Fruit fly (Drosophila melanogaster): ENCODE data around the gene CG13023.
A peak's percentile ranks its signal among the peaks of the same experiment; 100 is the strongest.

Gene CG13023

dm6 chr3L:16958397-16959080 lies 31.3 kb upstream of the CG13023 start (continued):
- no peak for TF ChIP-seq z (GFP tag; IDR thresholded peaks at IDR 0.05)
- no peak for TF ChIP-seq Sox100B (GFP tag; optimal IDR thresholded peaks at IDR 0.05)
- peak; percentile 72; the same call in 1 of the 3 replicates for TF ChIP-seq sr (GFP tag; IDR thresholded peaks at IDR 0.05)
- no peak for TF ChIP-seq CG14667 (GFP tag; IDR thresholded peaks at IDR 0.05)
- no peak for TF ChIP-seq CG2129 (GFP tag; IDR thresholded peaks at IDR 0.05; ENCODE audit: partially characterized antibody)
- TF ChIP-seq pb (GFP tag; optimal IDR thresholded peaks at IDR 0.05): no peak
- TF ChIP-seq lmd (GFP tag; IDR thresholded peaks at IDR 0.05): no peak
- peak; percentile 45 for TF ChIP-seq BtbVII (GFP tag; optimal IDR thresholded peaks at IDR 0.05)
- peak; percentile 72 for TF ChIP-seq CG34376 (GFP tag; optimal IDR thresholded peaks at IDR 0.05)
- TF ChIP-seq B-H2 (GFP tag; optimal IDR thresholded peaks at IDR 0.05): no peak
- no peak for TF ChIP-seq Sin3A (optimal IDR thresholded peaks at IDR 0.05)
- TF ChIP-seq Usf (GFP tag; optimal IDR thresholded peaks at IDR 0.05): no peak
- TF ChIP-seq chinmo (GFP tag; IDR thresholded peaks at IDR 0.05; ENCODE audit: partially characterized antibody): peak; percentile 71; the same call in 1 of the 4 replicates
- TF ChIP-seq CG15011 (GFP tag; optimal IDR thresholded peaks at IDR 0.05): no peak
- TF ChIP-seq crc (GFP tag; optimal IDR thresholded peaks at IDR 0.05): no peak
- no peak for TF ChIP-seq psq (GFP tag; optimal IDR thresholded peaks at IDR 0.05)
- peak; percentile 92 for TF ChIP-seq CG12769 (tag; optimal IDR thresholded peaks at IDR 0.05)
- TF ChIP-seq CG12236 (GFP tag; optimal IDR thresholded peaks at IDR 0.05): no peak
- TF ChIP-seq CG10543 (GFP tag; optimal IDR thresholded peaks at IDR 0.05): peak; percentile 75
- no peak for TF ChIP-seq Neu2 (GFP tag; optimal IDR thresholded peaks at IDR 0.05; ENCODE audit: borderline replicate concordance)
- TF ChIP-seq so (GFP tag; IDR thresholded peaks at IDR 0.05): no peak
- no peak for TF ChIP-seq TFAM (GFP tag; optimal IDR thresholded peaks at IDR 0.05)
- no peak for TF ChIP-seq ac (GFP tag; optimal IDR thresholded peaks at IDR 0.05)
- no peak for TF ChIP-seq ci (GFP tag; IDR thresholded peaks at IDR 0.05)
- TF ChIP-seq Hr78 (GFP tag; optimal IDR thresholded peaks at IDR 0.05): peak in 1 of 2 experiments; percentile 92
- TF ChIP-seq CG13624 (GFP tag; optimal IDR thresholded peaks at IDR 0.05): peak; percentile 37
- TF ChIP-seq CG13775 (GFP tag; optimal IDR thresholded peaks at IDR 0.05): no peak
- peak; percentile 17 for TF ChIP-seq pros (GFP tag; optimal IDR thresholded peaks at IDR 0.05)
- peak in 1 of 2 experiments; percentile 94 for TF ChIP-seq Pdp1 (GFP tag; optimal IDR thresholded peaks at IDR 0.05)
- TF ChIP-seq CG4360 (GFP tag; IDR thresholded peaks at IDR 0.05): no peak
- TF ChIP-seq bigmax (GFP tag; optimal IDR thresholded peaks at IDR 0.05): no peak
- no peak for TF ChIP-seq otp (GFP tag; IDR thresholded peaks at IDR 0.05)
- TF ChIP-seq Mrtf (GFP tag; IDR thresholded peaks at IDR 0.05): no peak
- TF ChIP-seq CG7357 (GFP tag; IDR thresholded peaks at IDR 0.05): no peak
- no peak for TF ChIP-seq crp (GFP tag; optimal IDR thresholded peaks at IDR 0.05)

- TF ChIP-seq Meics (GFP tag; optimal IDR thresholded peaks at IDR 0.05) (no peak), Tbp (GFP tag; optimal IDR thresholded peaks at IDR 0.05) (no peak), chinmo (GFP tag; IDR thresholded peaks at IDR 0.05; ENCODE audit: partially characterized antibody) (0 out of 4 replicates have a peak, but pooled peaks have one; percentile 1), BEAF-32 (GFP tag; optimal IDR thresholded peaks at IDR 0.05) (no peak), sens (GFP tag) (peak; percentile 70), CTCF (GFP tag; optimal IDR thresholded peaks at IDR 0.05) (no peak), CG1792 (GFP tag; optimal IDR thresholded peaks at IDR 0.05) (no peak), CG43689 (GFP tag; IDR thresholded peaks at IDR 0.05) (no peak), CG4404 (GFP tag; IDR thresholded peaks at IDR 0.05) (no peak), CG14014 (GFP tag; IDR thresholded peaks at IDR 0.05) (no peak), Dref (GFP tag; IDR thresholded peaks at IDR 0.05) (no peak), CG5953 (GFP tag; IDR thresholded peaks at IDR 0.05) (no peak), CG8290 (GFP tag; optimal IDR thresholded peaks at IDR 0.05) (no peak), CG8290 (tag; optimal IDR thresholded peaks at IDR 0.05) (no peak), CG17361 (GFP tag; IDR thresholded peaks at IDR 0.05) (no peak), CG14050 (GFP tag; IDR thresholded peaks at IDR 0.05) (no peak), gem (tag; optimal IDR thresholded peaks at IDR 0.05) (peak; percentile 55)
Measured at dm6 chr3L:16957534-16958396, 30.5 kb upstream of the CG13023 start, which contains the start of gene Cpr73D. TSS of gene Cpr73D (minus strand) at chr3L:16957689.
